Worm (Caenorhabditis elegans): ENCODE data around the gene C15F1.5.
A peak's percentile ranks its signal among the peaks of the same experiment; 100 is the strongest.

- TF ChIP-seq R02D3.7 (tag; optimal IDR thresholded peaks at IDR 0.05) (no peak), lin-39 (tag; optimal IDR thresholded peaks at IDR 0.05) (no peak), lsy-2 (tag; optimal IDR thresholded peaks at IDR 0.05) (peak; percentile 32 to 75), ama-1 (optimal IDR thresholded peaks at IDR 0.05) (no peak), lin-13 (GFP tag; optimal IDR thresholded peaks at IDR 0.05) (peak; percentile 34)
Observed at ce11 chrII:6992949-6993348, 22.5 kb upstream of the C15F1.5 start.
